Fruit fly (Drosophila melanogaster): Measurements from ENCODE around the gene CG43056.
A peak's percentile ranks its signal among the peaks of the same experiment; 100 is the strongest.

CG43056 gene

dm6 chr2L:4448582-4449016, 11.0 kb downstream of the CG43056 start, which contains the start of gene MFS18 (continued):
- TF ChIP-seq CG34422 (GFP tag; IDR thresholded peaks at IDR 0.05) (peak; percentile 99), zen2 (GFP tag; IDR thresholded peaks at IDR 0.05; ENCODE audit: partially characterized antibody) (peak; percentile 77), az2 (GFP tag; optimal IDR thresholded peaks at IDR 0.05) (peak; percentile 97), CG2129 (GFP tag; IDR thresholded peaks at IDR 0.05; ENCODE audit: partially characterized antibody) (no peak; the same call in 1 of the 2 replicates), sens (GFP tag) (peak; percentile 97), CG4854 (GFP tag; optimal IDR thresholded peaks at IDR 0.05) (peak; percentile 89), CkIIα-i1 (GFP tag; IDR thresholded peaks at IDR 0.05) (peak; percentile 91), Doc3 (GFP tag; IDR thresholded peaks at IDR 0.05; ENCODE audit: partially characterized antibody) (peak; percentile 62), prd (optimal IDR thresholded peaks at IDR 0.05) (no peak), prd (GFP tag; IDR thresholded peaks at IDR 0.05) (peak; percentile 100), Ada2b (GFP tag; IDR thresholded peaks at IDR 0.05) (peak; percentile 98), CG7556 (GFP tag; optimal IDR thresholded peaks at IDR 0.05) (peak; percentile 97), CG18764 (GFP tag; optimal IDR thresholded peaks at IDR 0.05) (peak; percentile 99), CTCF (GFP tag; optimal IDR thresholded peaks at IDR 0.05) (peak; percentile 72), onecut (GFP tag; IDR thresholded peaks at IDR 0.05) (peak; percentile 89), Hr78 (GFP tag; optimal IDR thresholded peaks at IDR 0.05) (no peak), CG2202 (tag; optimal IDR thresholded peaks at IDR 0.05) (peak; percentile 95), Nf-YB (GFP tag; optimal IDR thresholded peaks at IDR 0.05) (peak; percentile 84), sqz (GFP tag; optimal IDR thresholded peaks at IDR 0.05) (no peak), CG34224 (GFP tag; IDR thresholded peaks at IDR 0.05; ENCODE audit: partially characterized antibody) (peak; percentile 74; the same call in 2 of the 3 replicates), Sry-δ (GFP tag; optimal IDR thresholded peaks at IDR 0.05) (peak; percentile 48), cad (GFP tag; optimal IDR thresholded peaks at IDR 0.05) (no peak), sna (GFP tag; IDR thresholded peaks at IDR 0.05; ENCODE audit: partially characterized antibody) (peak; percentile 43; the same call in 1 of the 2 replicates), gro (GFP tag; optimal IDR thresholded peaks at IDR 0.05) (peak; percentile 87), CG34376 (GFP tag; optimal IDR thresholded peaks at IDR 0.05) (peak; percentile 96), Optix (GFP tag; IDR thresholded peaks at IDR 0.05) (peak; percentile 97), pum (GFP tag; optimal IDR thresholded peaks at IDR 0.05) (peak; percentile 80), CG11085 (GFP tag; IDR thresholded peaks at IDR 0.05) (peak; percentile 98), Gug (GFP tag; IDR thresholded peaks at IDR 0.05) (peak; percentile 99), dmrt99B (tag; optimal IDR thresholded peaks at IDR 0.05) (peak; percentile 99), CG9727 (GFP tag; optimal IDR thresholded peaks at IDR 0.05) (peak; percentile 99), danr (GFP tag; IDR thresholded peaks at IDR 0.05) (peak; percentile 97), CG3847 (GFP tag; IDR thresholded peaks at IDR 0.05) (peak; percentile 97), Oli (tag; optimal IDR thresholded peaks at IDR 0.05) (peak; percentile 95), CG12299 (tag; optimal IDR thresholded peaks at IDR 0.05) (peak; percentile 92), Mrtf (GFP tag; IDR thresholded peaks at IDR 0.05) (peak; percentile 96), CG9817 (tag; optimal IDR thresholded peaks at IDR 0.05) (peak; percentile 87), Sox100B (GFP tag; optimal IDR thresholded peaks at IDR 0.05) (peak; percentile 97), CG17912 (GFP tag; optimal IDR thresholded peaks at IDR 0.05) (peak; percentile 34), Ssrp (tag; optimal IDR thresholded peaks at IDR 0.05) (peak; percentile 93), disco-r (GFP tag; optimal IDR thresholded peaks at IDR 0.05) (peak; percentile 65), gt (GFP tag; IDR thresholded peaks at IDR 0.05) (peak; percentile 96), luna (GFP tag; optimal IDR thresholded peaks at IDR 0.05) (peak; percentile 73), Fer3 (tag; optimal IDR thresholded peaks at IDR 0.05) (peak; percentile 99), CG1603 (tag; optimal IDR thresholded peaks at IDR 0.05) (peak; percentile 91), CG10267 (tag; optimal IDR thresholded peaks at IDR 0.05) (peak; percentile 98), CG17802 (tag; optimal IDR thresholded peaks at IDR 0.05) (peak; percentile 92), eve (GFP tag; optimal IDR thresholded peaks at IDR 0.05) (no peak), CG7928 (GFP tag; optimal IDR thresholded peaks at IDR 0.05) (peak; percentile 76), CG43689 (GFP tag; IDR thresholded peaks at IDR 0.05) (peak; percentile 96), D (optimal IDR thresholded peaks at IDR 0.05) (no peak), D (GFP tag; optimal IDR thresholded peaks at IDR 0.05) (peak; percentile 99)

All from whole organism, embryonic.